Fruit fly (Drosophila melanogaster): ENCODE measurements around the gene CG33648.

CG33648 gene

dm6 chr2L:14532822-14533336 is 8.8 kb downstream of the CG33648 start:
- TF ChIP-seq Myc (optimal IDR thresholded peaks at IDR 0.05) = no peak
- no peak for TF ChIP-seq ttk (optimal IDR thresholded peaks at IDR 0.05)
- TF ChIP-seq psq (optimal IDR thresholded peaks at IDR 0.05) = no peak
- TF ChIP-seq insv (optimal IDR thresholded peaks at IDR 0.05) = no peak
- no peak for TF ChIP-seq h (optimal IDR thresholded peaks at IDR 0.05)
- no peak for TF ChIP-seq Sin3A (optimal IDR thresholded peaks at IDR 0.05)

- TF ChIP-seq ttk (optimal IDR thresholded peaks at IDR 0.05) (no peak), h (optimal IDR thresholded peaks at IDR 0.05) (no peak), insv (optimal IDR thresholded peaks at IDR 0.05) (no peak), Sin3A (optimal IDR thresholded peaks at IDR 0.05) (no peak), Myc (optimal IDR thresholded peaks at IDR 0.05) (no peak), psq (optimal IDR thresholded peaks at IDR 0.05) (no peak)
Measured at dm6 chr2L:14533419-14534253, 9.5 kb downstream of the CG33648 start.

DNA sequence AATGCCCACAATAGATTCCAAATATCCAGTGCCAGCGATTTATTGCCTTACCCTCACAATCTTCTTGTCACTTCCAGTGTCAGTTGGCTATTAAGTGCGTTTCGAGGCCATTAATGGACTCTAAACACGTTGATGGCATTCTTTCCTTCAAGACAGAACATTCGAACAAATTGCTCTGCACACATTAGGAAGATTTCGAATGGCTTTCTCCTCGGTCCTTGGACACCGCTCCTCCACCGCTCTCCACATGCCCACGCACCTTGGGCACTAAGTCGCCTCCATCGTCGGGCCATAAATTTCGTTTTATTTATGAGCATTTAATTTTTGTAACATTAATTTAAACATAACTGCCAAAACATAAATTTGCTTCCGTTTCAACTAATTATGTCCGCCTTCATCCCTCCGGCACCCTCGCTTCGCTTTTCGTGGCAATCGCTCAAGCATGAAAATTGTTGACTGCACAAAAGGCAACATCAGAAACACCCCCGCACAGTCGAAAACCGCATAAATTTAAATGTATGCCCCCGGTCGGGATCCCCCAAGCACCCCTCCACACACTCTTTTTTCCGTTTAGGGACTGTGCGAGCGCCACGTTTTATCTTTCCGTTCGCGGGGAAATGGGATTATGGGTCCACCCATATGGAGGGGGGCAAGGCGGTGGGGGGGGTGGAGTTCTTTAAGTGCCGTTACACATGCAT is 12.8 kb downstream of the CG33648 start:
- TF ChIP-seq ttk (optimal IDR thresholded peaks at IDR 0.05) (no peak), psq (optimal IDR thresholded peaks at IDR 0.05) (no peak), insv (optimal IDR thresholded peaks at IDR 0.05) (no peak), Myc (optimal IDR thresholded peaks at IDR 0.05) (no peak), h (optimal IDR thresholded peaks at IDR 0.05) (no peak), Sin3A (optimal IDR thresholded peaks at IDR 0.05) (no peak)

dm6 chr2L:14537432-14538221 is 13.5 kb downstream of the CG33648 start:
- no peak for TF ChIP-seq insv (optimal IDR thresholded peaks at IDR 0.05)
- TF ChIP-seq h (optimal IDR thresholded peaks at IDR 0.05) = no peak
- TF ChIP-seq ttk (optimal IDR thresholded peaks at IDR 0.05) = no peak
- TF ChIP-seq Myc (optimal IDR thresholded peaks at IDR 0.05) = no peak
- no peak for TF ChIP-seq Sin3A (optimal IDR thresholded peaks at IDR 0.05)
- TF ChIP-seq psq (optimal IDR thresholded peaks at IDR 0.05) = no peak

- TF ChIP-seq insv (optimal IDR thresholded peaks at IDR 0.05) (no peak), h (optimal IDR thresholded peaks at IDR 0.05) (no peak), Sin3A (optimal IDR thresholded peaks at IDR 0.05) (no peak), Myc (optimal IDR thresholded peaks at IDR 0.05) (no peak), psq (optimal IDR thresholded peaks at IDR 0.05) (no peak), ttk (optimal IDR thresholded peaks at IDR 0.05) (no peak)
Measured at dm6 chr2L:14538853-14539358, 14.8 kb downstream of the CG33648 start.

- TF ChIP-seq insv (optimal IDR thresholded peaks at IDR 0.05) = no peak
- no peak for TF ChIP-seq psq (optimal IDR thresholded peaks at IDR 0.05)
- TF ChIP-seq Myc (optimal IDR thresholded peaks at IDR 0.05) = no peak
- no peak for TF ChIP-seq ttk (optimal IDR thresholded peaks at IDR 0.05)
- TF ChIP-seq h (optimal IDR thresholded peaks at IDR 0.05) = no peak
- TF ChIP-seq Sin3A (optimal IDR thresholded peaks at IDR 0.05) = no peak
Measured at dm6 chr2L:14539872-14540524, 15.9 kb downstream of the CG33648 start.

dm6 chr2L:14540539-14541106 is 16.5 kb downstream of the CG33648 start:
- no peak for TF ChIP-seq Myc (optimal IDR thresholded peaks at IDR 0.05)

DNA sequence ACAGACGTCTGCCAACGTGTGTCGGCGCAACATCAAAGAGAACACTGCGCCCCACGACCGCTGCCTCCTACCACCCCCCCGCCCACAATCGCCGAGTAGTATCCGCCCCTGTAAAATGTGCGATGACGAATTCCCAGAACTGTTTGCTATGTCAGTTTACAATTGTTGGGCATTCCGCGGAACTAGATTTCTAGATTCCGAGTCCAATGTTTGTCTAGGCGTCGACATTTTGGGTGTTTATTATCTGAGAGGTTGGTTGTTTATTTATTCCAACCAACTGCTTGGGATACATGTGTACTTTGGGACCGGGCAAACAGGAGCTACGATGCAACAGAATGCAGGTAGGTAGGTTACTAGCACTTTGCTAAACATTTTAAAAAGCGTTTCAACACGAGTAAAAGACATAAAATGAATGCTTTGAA is 21.2 kb downstream of the CG33648 start:
- TF ChIP-seq psq (optimal IDR thresholded peaks at IDR 0.05) (no peak), insv (optimal IDR thresholded peaks at IDR 0.05) (no peak), Myc (optimal IDR thresholded peaks at IDR 0.05) (no peak), h (optimal IDR thresholded peaks at IDR 0.05) (no peak), ttk (optimal IDR thresholded peaks at IDR 0.05) (no peak), Sin3A (optimal IDR thresholded peaks at IDR 0.05) (no peak)

DNA sequence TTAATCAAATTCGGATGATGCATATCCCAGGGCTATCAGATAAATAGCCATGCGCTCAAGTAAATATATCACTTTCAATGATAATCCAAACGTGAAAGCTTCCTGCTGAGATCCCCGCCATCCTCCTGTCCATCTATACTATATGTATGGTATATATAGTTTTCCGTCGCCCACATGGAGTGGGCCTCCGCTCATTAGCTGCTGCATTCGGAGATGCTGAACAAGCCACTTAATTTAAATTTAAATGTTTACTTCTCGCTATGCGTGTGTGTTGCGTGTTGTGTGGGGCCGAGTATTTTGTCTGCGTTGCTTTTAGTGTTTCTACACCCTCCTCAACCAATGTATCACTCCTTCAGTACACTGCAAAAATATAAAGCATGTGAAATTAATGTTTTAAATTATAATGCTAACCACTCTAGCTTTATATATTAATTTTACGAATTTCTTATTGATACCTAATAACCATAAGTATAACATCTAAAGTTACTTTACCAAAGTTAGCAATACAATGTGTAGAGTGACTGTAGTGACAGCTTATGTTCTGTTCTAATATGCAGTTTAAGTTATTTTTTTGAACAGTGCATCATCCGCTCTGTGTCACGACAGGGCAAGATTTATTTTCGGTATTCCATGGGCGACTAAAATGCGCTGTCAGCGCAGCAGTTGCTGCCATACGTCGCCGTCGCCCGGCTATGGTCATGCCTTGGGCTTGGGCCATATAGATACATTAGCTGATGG is 22.7 kb downstream of the CG33648 start:
- no peak for TF ChIP-seq psq (optimal IDR thresholded peaks at IDR 0.05)
- no peak for TF ChIP-seq Sin3A (optimal IDR thresholded peaks at IDR 0.05)
- no peak for TF ChIP-seq h (optimal IDR thresholded peaks at IDR 0.05)
- TF ChIP-seq ttk (optimal IDR thresholded peaks at IDR 0.05) = no peak
- no peak for TF ChIP-seq Myc (optimal IDR thresholded peaks at IDR 0.05)
- TF ChIP-seq insv (optimal IDR thresholded peaks at IDR 0.05) = no peak

DNA sequence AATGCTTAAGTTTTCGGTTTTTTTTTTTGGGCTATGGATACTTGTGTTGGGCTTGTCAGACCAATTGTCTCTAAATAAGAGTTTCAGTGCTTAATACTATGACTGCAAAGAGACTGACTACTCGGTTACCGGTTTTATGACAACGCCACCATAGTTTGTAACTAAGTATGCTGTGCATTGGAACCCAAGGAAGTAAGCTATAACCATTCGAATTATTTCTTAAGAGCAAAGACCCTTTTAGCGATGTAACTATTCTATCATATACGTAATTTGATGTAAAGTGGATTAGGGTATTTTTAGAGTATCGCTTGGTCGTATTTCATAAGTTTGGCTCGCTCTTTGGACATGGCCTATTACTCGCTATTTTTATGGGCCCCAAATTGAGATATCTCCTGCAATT is 24.9 kb downstream of the CG33648 start, which contains the start of gene CG4218:
CG4218 (minus strand) TSS at position 101 of the 400 bp plus-strand sequence.
- TF ChIP-seq psq (optimal IDR thresholded peaks at IDR 0.05) (no peak), Sin3A (optimal IDR thresholded peaks at IDR 0.05) (no peak), insv (optimal IDR thresholded peaks at IDR 0.05) (no peak), h (optimal IDR thresholded peaks at IDR 0.05) (no peak), ttk (optimal IDR thresholded peaks at IDR 0.05) (no peak), Myc (optimal IDR thresholded peaks at IDR 0.05) (no peak)
